Fruit fly (Drosophila melanogaster) whole organism, embryonic: Measurements from ENCODE around the gene CG3587.
A peak's percentile ranks its signal among the peaks of the same experiment; 100 is the strongest.

Experiments used
- Awh ChIP-seq: fragments of 200-800 bp; sonication (Bioruptor generic); IDR thresholded peaks from 2 replicates; pipeline ENCODE4, ENCODE4 v1.3.6; 2022; ENCODE audit warnings: missing biosample characterization, missing genetic modification characterization
- B-H1 ChIP-seq: fragments of 200-800 bp; sonication (Bioruptor generic); IDR thresholded peaks from 3 replicates; pipeline ENCODE4 v1.3.6; 2022; ENCODE audit warnings: missing biosample characterization, missing genetic modification characterization
- Bteb2 ChIP-seq: fragments of 200-800 bp; sonication (Bioruptor generic); optimal IDR thresholded peaks from 2 replicates; lab custom pipeline; 2016; ENCODE audit warnings: missing biosample characterization, missing genetic modification characterization
- CG10543 ChIP-seq: fragments of 200-800 bp; sonication (Bioruptor generic); optimal IDR thresholded peaks from 3 replicates; lab custom pipeline; 2017; ENCODE audit warnings: missing biosample characterization, mild to moderate bottlenecking, missing genetic modification characterization, moderate library complexity
- CG10565 ChIP-seq: fragments of 200-800 bp; sonication (Bioruptor generic); optimal IDR thresholded peaks from 3 replicates; lab custom pipeline; 2016; ENCODE audit warnings: missing biosample characterization, mild to moderate bottlenecking, missing genetic modification characterization
- CG11696 ChIP-seq: fragments of 200-800 bp; sonication (Bioruptor generic); IDR thresholded peaks from 2 replicates; pipeline ENCODE4 v1.3.6; 2022; ENCODE audit warnings: missing biosample characterization, missing genetic modification characterization
- CG12942 ChIP-seq: fragments of 200-800 bp; sonication (Bioruptor generic); optimal IDR thresholded peaks from 3 replicates; lab custom pipeline; 2016; ENCODE audit warnings: missing biosample characterization, missing genetic modification characterization
- CG13624 ChIP-seq: fragments of 200-800 bp; sonication (Bioruptor generic); optimal IDR thresholded peaks from 2 replicates; lab custom pipeline; 2016; ENCODE audit warnings: missing biosample characterization, missing genetic modification characterization
- CG14667 ChIP-seq: fragments of 200-800 bp; sonication (Bioruptor generic); IDR thresholded peaks from 2 replicates; pipeline ENCODE4 v1.3.6; 2022; ENCODE audit warnings: missing biosample characterization, missing genetic modification characterization
- CG14965 ChIP-seq: fragments of 200-800 bp; sonication (Bioruptor generic); optimal IDR thresholded peaks from 2 replicates; lab custom pipeline; 2016; ENCODE audit warnings: missing biosample characterization, missing genetic modification characterization, borderline replicate concordance
- CG18619 ChIP-seq: fragments of 200-800 bp; sonication (Bioruptor generic); optimal IDR thresholded peaks from 3 replicates; lab custom pipeline; 2017; ENCODE audit warnings: missing biosample characterization, mild to moderate bottlenecking, missing genetic modification characterization
- CG2889 ChIP-seq: fragments of 200-800 bp; sonication (Bioruptor generic); IDR thresholded peaks from 3 replicates; pipeline ENCODE4 v1.3.6; 2022; ENCODE audit warnings: missing biosample characterization, missing genetic modification characterization
- CG30403 ChIP-seq: fragments of 200-800 bp; sonication (Bioruptor generic); optimal IDR thresholded peaks from 3 replicates; lab custom pipeline; 2016; ENCODE audit warnings: missing biosample characterization, missing genetic modification characterization
- CG3163 ChIP-seq: fragments of 200-800 bp; sonication (Bioruptor generic); optimal IDR thresholded peaks from 3 replicates; lab custom pipeline; 2016; ENCODE audit warnings: missing biosample characterization, missing genetic modification characterization
- CG32772 ChIP-seq: fragments of 200-800 bp; sonication (Bioruptor generic); IDR thresholded peaks from 2 replicates; pipeline ENCODE4 v1.3.6; 2022; ENCODE audit warnings: missing biosample characterization, missing genetic modification characterization
- CG34224 ChIP-seq: fragments of 200-800 bp; sonication (Bioruptor generic); IDR thresholded peaks from 3 replicates; pipeline ENCODE4 v1.3.6; 2022; ENCODE audit warnings: missing biosample characterization, missing genetic modification characterization; ENCODE audit not compliant: partially characterized antibody
- CG4328 ChIP-seq: fragments of 200-800 bp; sonication (Bioruptor generic); optimal IDR thresholded peaks from 3 replicates; lab custom pipeline; 2017; ENCODE audit warnings: missing biosample characterization, missing genetic modification reagents, missing genetic modification characterization
- CG4730 ChIP-seq: fragments of 200-800 bp; sonication (Bioruptor generic); IDR thresholded peaks from 2 replicates; pipeline ENCODE4 v1.3.6; 2022; ENCODE audit warnings: missing biosample characterization, missing genetic modification characterization
- CG5180 ChIP-seq: fragments of 200-800 bp; sonication (Bioruptor generic); optimal IDR thresholded peaks from 3 replicates; lab custom pipeline; 2017; ENCODE audit warnings: missing biosample characterization, missing genetic modification characterization, mild to moderate bottlenecking, moderate library complexity, missing genetic modification reagents
- CG6854 ChIP-seq: fragments of 200-800 bp; sonication (Bioruptor generic); optimal IDR thresholded peaks from 3 replicates; lab custom pipeline; 2017; ENCODE audit warnings: missing biosample characterization, mild to moderate bottlenecking, missing genetic modification characterization
- CG9437 ChIP-seq: fragments of 200-800 bp; sonication (Bioruptor generic); optimal IDR thresholded peaks from 2 replicates; lab custom pipeline; 2018; ENCODE audit warnings: missing biosample characterization, mild to moderate bottlenecking, missing genetic modification characterization
- CrebB ChIP-seq: fragments of 200-800 bp; sonication (Bioruptor generic); optimal IDR thresholded peaks from 3 replicates; lab custom pipeline; 2018; ENCODE audit warnings: missing biosample characterization, mild to moderate bottlenecking, missing genetic modification characterization
- Doc2 ChIP-seq: fragments of 200-800 bp; sonication (Bioruptor generic); IDR thresholded peaks from 2 replicates; pipeline ENCODE4 v1.3.6; 2022; ENCODE audit warnings: missing biosample characterization, missing genetic modification characterization
- E2f2 ChIP-seq: fragments of 200-800 bp; sonication (Bioruptor generic); IDR thresholded peaks from 2 replicates; pipeline ENCODE4 v1.3.6; 2022; ENCODE audit warnings: missing biosample characterization, missing genetic modification characterization
- Gug ChIP-seq: fragments of 200-800 bp; sonication (Bioruptor generic); IDR thresholded peaks from 4 replicates; pipeline ENCODE4 v1.3.6; 2022; ENCODE audit warnings: missing biosample characterization, missing genetic modification characterization
- HLH54F ChIP-seq: fragments of 200-800 bp; sonication (Bioruptor generic); optimal IDR thresholded peaks from 3 replicates; lab custom pipeline; 2016; ENCODE audit warnings: missing biosample characterization, missing genetic modification characterization
- Meics ChIP-seq: fragments of 200-800 bp; sonication (Bioruptor generic); optimal IDR thresholded peaks from 2 replicates; lab custom pipeline; 2017; ENCODE audit warnings: missing biosample characterization, mild to moderate bottlenecking, missing genetic modification characterization
- NFAT ChIP-seq: fragments of 200-800 bp; sonication (Bioruptor generic); IDR thresholded peaks from 2 replicates; pipeline ENCODE4 v1.3.6; 2022; ENCODE audit warnings: missing biosample characterization, missing genetic modification characterization
- Nf-YA ChIP-seq: fragments of 200-800 bp; sonication (Bioruptor generic); IDR thresholded peaks from 2 replicates; pipeline ENCODE4 v1.3.6; 2022; ENCODE audit warnings: missing biosample characterization, missing genetic modification characterization
- Ravus ChIP-seq: fragments of 200-800 bp; sonication (Bioruptor generic); IDR thresholded peaks from 2 replicates; pipeline ENCODE4 v1.3.6; 2022; ENCODE audit warnings: missing biosample characterization, missing genetic modification characterization
- Sin3A ChIP-seq: fragments of >200 bp; optimal IDR thresholded peaks from 2 replicates; lab custom pipeline; 2018
- al ChIP-seq: fragments of 200-800 bp; sonication (Bioruptor generic); IDR thresholded peaks from 2 replicates; pipeline ENCODE4 v1.3.6; 2022; ENCODE audit warnings: missing biosample characterization, missing genetic modification characterization
- ara ChIP-seq: fragments of 200-800 bp; sonication (Bioruptor generic); IDR thresholded peaks from 2 replicates; pipeline ENCODE4 v1.3.6; 2022; ENCODE audit warnings: missing biosample characterization, missing genetic modification characterization
- dm ChIP-seq: fragments of 200-800 bp; sonication (Bioruptor generic); optimal IDR thresholded peaks from 3 replicates; lab custom pipeline; 2016; ENCODE audit warnings: missing biosample characterization, missing genetic modification characterization
- ewg ChIP-seq: fragments of 200-800 bp; sonication (Bioruptor generic); optimal IDR thresholded peaks from 3 replicates; lab custom pipeline; 2017; ENCODE audit warnings: mild to moderate bottlenecking, missing biosample characterization, missing genetic modification reagents, missing genetic modification characterization
- fd3F ChIP-seq: fragments of 200-800 bp; sonication (Bioruptor generic); optimal IDR thresholded peaks from 2 replicates; lab custom pipeline; 2018; ENCODE audit warnings: missing biosample characterization, mild to moderate bottlenecking, missing genetic modification characterization, moderate library complexity
- fu2 ChIP-seq: fragments of 200-800 bp; sonication (Bioruptor generic); optimal IDR thresholded peaks from 2 replicates; lab custom pipeline; 2016; ENCODE audit warnings: missing biosample characterization, missing genetic modification characterization
- ham ChIP-seq: fragments of 200-800 bp; sonication (Bioruptor generic); IDR thresholded peaks from 2 replicates; pipeline ENCODE4 v1.3.6; 2022; ENCODE audit warnings: missing biosample characterization, missing genetic modification characterization
- hb ChIP-seq: fragments of 200-800 bp; sonication (Bioruptor generic); IDR thresholded peaks from 3 replicates; pipeline ENCODE4 v1.3.6; 2022; ENCODE audit warnings: missing biosample characterization, missing genetic modification characterization; ENCODE audit not compliant: partially characterized antibody
- inv ChIP-seq: fragments of 200-800 bp; sonication (Bioruptor generic); IDR thresholded peaks from 2 replicates; pipeline ENCODE4 v1.3.6; 2022; ENCODE audit warnings: missing biosample characterization, missing genetic modification characterization; ENCODE audit not compliant: partially characterized antibody
- kni ChIP-seq: fragments of 200-800 bp; sonication (Bioruptor generic); optimal IDR thresholded peaks from 3 replicates; lab custom pipeline; 2017; ENCODE audit warnings: mild to moderate bottlenecking, missing biosample characterization, missing genetic modification reagents, missing genetic modification characterization
- knrl ChIP-seq: fragments of 200-800 bp; sonication (Bioruptor generic); IDR thresholded peaks from 3 replicates; pipeline ENCODE4 v1.3.6; 2022; ENCODE audit warnings: missing biosample characterization, missing genetic modification characterization; ENCODE audit not compliant: partially characterized antibody
- mam ChIP-seq: fragments of 200-800 bp; sonication (Bioruptor generic); optimal IDR thresholded peaks from 3 replicates; lab custom pipeline; 2016; ENCODE audit warnings: missing biosample characterization, missing genetic modification characterization
- schlank ChIP-seq: fragments of 200-800 bp; sonication (Bioruptor generic); optimal IDR thresholded peaks from 2 replicates; lab custom pipeline; 2018; ENCODE audit warnings: missing biosample characterization, mild to moderate bottlenecking, missing genetic modification characterization
- sens-2 ChIP-seq: fragments of 200-800 bp; sonication (Bioruptor generic); IDR thresholded peaks from 2 replicates; pipeline ENCODE4 v1.3.6; 2022; ENCODE audit warnings: missing biosample characterization, missing genetic modification characterization
- sug ChIP-seq: fragments of 200-800 bp; optimal IDR thresholded peaks from 2 replicates; lab custom pipeline; 2019; ENCODE audit warnings: missing biosample characterization, mild to moderate bottlenecking, missing genetic modification characterization, moderate library complexity
- tap ChIP-seq: fragments of 200-800 bp; optimal IDR thresholded peaks from 3 replicates; lab custom pipeline; 2019; ENCODE audit warnings: missing biosample characterization, mild to moderate bottlenecking, missing genetic modification characterization, moderate library complexity
- trem ChIP-seq: fragments of 200-800 bp; optimal IDR thresholded peaks from 3 replicates; lab custom pipeline; 2019; ENCODE audit warnings: missing biosample characterization, mild to moderate bottlenecking, missing genetic modification characterization, moderate library complexity
- tup ChIP-seq: fragments of 200-800 bp; sonication (Bioruptor generic); optimal IDR thresholded peaks from 2 replicates; lab custom pipeline; 2016; ENCODE audit warnings: missing biosample characterization, mild to moderate bottlenecking, missing genetic modification characterization, moderate library complexity
- unc-4 ChIP-seq: fragments of 200-800 bp; sonication (Bioruptor generic); IDR thresholded peaks from 2 replicates; pipeline ENCODE4 v1.3.6; 2022; ENCODE audit warnings: missing biosample characterization, missing genetic modification characterization; ENCODE audit not compliant: partially characterized antibody
- zfh1 ChIP-seq: fragments of 200-800 bp; sonication (Bioruptor generic); IDR thresholded peaks from 3 replicates; pipeline ENCODE4 v1.3.6; 2022; ENCODE audit warnings: missing biosample characterization, missing genetic modification characterization

Gene CG3587

dm6 chrX:1963591-1964216 is 23.6 kb downstream of the CG3587 start (continued):
- TF ChIP-seq fu2 (GFP tag; lab: Kevin White, UChicago), result peak; percentile 89
- TF ChIP-seq tup, result peak; percentile 86
- peak; percentile 96 for TF ChIP-seq CG32772 (GFP tag; lab: Robert Waterston, UW)
- TF ChIP-seq unc-4 (GFP tag; lab: Robert Waterston, UW), result no peak
- peak; percentile 91 for TF ChIP-seq tap (tag; lab: Kevin White, UChicago)
- peak; percentile 95 for TF ChIP-seq sens-2
- TF ChIP-seq NFAT (GFP tag; lab: Robert Waterston, UW), result peak; percentile 94
- TF ChIP-seq CG30403 (GFP tag; lab: Kevin White, UChicago), result peak; percentile 94
- peak; percentile 75 for TF ChIP-seq E2f2 (GFP tag; lab: Robert Waterston, UW)
- peak; percentile 92 for TF ChIP-seq fd3F (GFP tag; lab: Kevin White, UChicago)
- TF ChIP-seq knrl (GFP tag; lab: Robert Waterston, UW), result no peak
- peak; percentile 97 for TF ChIP-seq CG10543 (GFP tag; lab: Kevin White, UChicago)
- TF ChIP-seq CG34224, result no peak
- TF ChIP-seq CG12942 (GFP tag; lab: Kevin White, UChicago), result peak; percentile 92
- peak; percentile 90 for TF ChIP-seq Nf-YA (GFP tag; lab: Robert Waterston, UW)
- peak; percentile 72 for TF ChIP-seq ham
- TF ChIP-seq mam, result peak; percentile 94
- peak; percentile 96 for TF ChIP-seq zfh1
- peak; percentile 91 for TF ChIP-seq CG13624 (GFP tag; lab: Kevin White, UChicago)
- TF ChIP-seq CG2889 (GFP tag; lab: Robert Waterston, UW), result peak; percentile 91
- TF ChIP-seq hb, result no peak
- peak; percentile 94 for TF ChIP-seq ara
- peak; percentile 84 for TF ChIP-seq CG11696 (GFP tag; lab: Robert Waterston, UW)
- TF ChIP-seq CG5180 (GFP tag; lab: Kevin White, UChicago), result peak; percentile 86
- no peak for TF ChIP-seq Sin3A (lab: Kevin White, UChicago)
- peak; percentile 97 for TF ChIP-seq Gug (GFP tag; lab: Robert Waterston, UW)
- TF ChIP-seq Bteb2 (GFP tag; lab: Kevin White, UChicago), result peak; percentile 87
- TF ChIP-seq CG14965 (GFP tag; lab: Kevin White, UChicago), result peak; percentile 70
- TF ChIP-seq inv, result no peak
- TF ChIP-seq B-H1 (GFP tag; lab: Robert Waterston, UW), result peak; percentile 94
- peak; percentile 87 for TF ChIP-seq Doc2 (GFP tag; lab: Robert Waterston, UW)
- TF ChIP-seq Ravus (GFP tag; lab: Robert Waterston, UW), result peak; percentile 83
- peak; percentile 79 for TF ChIP-seq kni (GFP tag; lab: Kevin White, UChicago)
- peak; percentile 97 for TF ChIP-seq Awh (GFP tag; lab: Robert Waterston, UW)
- peak; percentile 84 for TF ChIP-seq CG6854 (GFP tag; lab: Kevin White, UChicago)
- TF ChIP-seq al, result peak; percentile 74; the same call in 1 of the 2 replicates
- peak; percentile 62 for TF ChIP-seq trem (tag; lab: Kevin White, UChicago)
- peak; percentile 93 for TF ChIP-seq Meics (GFP tag; lab: Kevin White, UChicago)
- peak; percentile 87 for TF ChIP-seq sug (tag; lab: Kevin White, UChicago)
- TF ChIP-seq CrebB (tag; lab: Kevin White, UChicago), result peak; percentile 91
- TF ChIP-seq HLH54F (GFP tag; lab: Kevin White, UChicago), result peak; percentile 90
- TF ChIP-seq CG9437, result peak; percentile 87
- peak; percentile 53 for TF ChIP-seq CG10565 (GFP tag; lab: Kevin White, UChicago)
- peak; percentile 91 for TF ChIP-seq CG18619 (GFP tag; lab: Kevin White, UChicago)
- peak; percentile 92 for TF ChIP-seq CG4328 (GFP tag; lab: Kevin White, UChicago)
- TF ChIP-seq schlank (tag; lab: Kevin White, UChicago), result peak; percentile 87
- peak; percentile 92 for TF ChIP-seq ewg (GFP tag; lab: Kevin White, UChicago)
- TF ChIP-seq CG4730 (GFP tag; lab: Robert Waterston, UW), result peak; percentile 94
- peak; percentile 81 for TF ChIP-seq dm (GFP tag; lab: Kevin White, UChicago)
- peak; percentile 70 for TF ChIP-seq CG3163 (GFP tag; lab: Kevin White, UChicago)
- peak; percentile 96 for TF ChIP-seq CG14667
